Worm (Caenorhabditis elegans): ENCODE measurements around the gene F48D6.4.

DNA sequence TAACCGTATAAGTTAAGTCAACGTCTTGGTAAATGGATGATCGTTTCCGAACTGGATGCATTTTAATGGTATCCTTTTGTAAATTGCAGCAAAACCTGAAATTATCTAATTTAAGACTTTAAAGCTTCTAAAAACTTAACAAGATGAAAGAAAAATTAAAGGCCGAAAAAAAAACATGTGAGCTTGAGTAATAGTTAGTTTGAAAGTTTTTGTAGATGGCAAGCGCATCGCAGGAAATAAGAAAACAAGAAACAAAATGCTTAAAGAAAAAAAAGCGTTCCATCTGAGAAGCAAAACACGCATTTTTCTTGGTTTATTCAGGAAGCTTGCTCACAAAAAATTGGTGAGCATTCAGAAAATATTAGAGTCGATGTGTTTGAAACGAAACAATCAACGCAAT lies 11.3 kb downstream of the F48D6.4 start, which contains the start of gene rab-37:
- TF ChIP-seq lin-13 (GFP tag; optimal IDR thresholded peaks at IDR 0.05) (no peak), nhr-77 (tag; optimal IDR thresholded peaks at IDR 0.05) (no peak), ces-1 (GFP tag; optimal IDR thresholded peaks at IDR 0.05) (no peak), egl-27 (tag; optimal IDR thresholded peaks at IDR 0.05) (no peak), aly-2 (tag; optimal IDR thresholded peaks at IDR 0.05) (no peak)
